Worm (Caenorhabditis elegans) whole organism, L3 larva: Measurements from ENCODE around the gene T19C9.8.

ENCODE experiments used
- aly-2 ChIP-seq: fragments of 150-350 bp; optimal IDR thresholded peaks from 2 replicates; lab custom pipeline; 2014; ENCODE audit warnings: missing biosample characterization, missing genetic modification characterization
- ama-1 ChIP-seq: fragments of 150-350 bp; optimal IDR thresholded peaks from 2 replicates; lab custom pipeline; 2018
- nhr-12 ChIP-seq: fragments of 150-350 bp; optimal IDR thresholded peaks from 2 replicates; lab custom pipeline; 2014; ENCODE audit warnings: missing biosample characterization, missing genetic modification characterization
- nhr-23 ChIP-seq: fragments of 150-350 bp; optimal IDR thresholded peaks from 2 replicates; lab custom pipeline; 2014; ENCODE audit warnings: missing biosample characterization, missing genetic modification reagents, missing genetic modification characterization
- pqm-1 ChIP-seq: fragments of 150-350 bp; optimal IDR thresholded peaks from 2 replicates; lab custom pipeline; 2017; ENCODE audit warnings: missing biosample characterization, missing genetic modification characterization, inconsistent platforms
- snpc-4 ChIP-seq: fragments of 150-350 bp; optimal IDR thresholded peaks from 2 replicates; lab custom pipeline; 2014; ENCODE audit warnings: missing biosample characterization, missing genetic modification characterization
- zag-1 ChIP-seq: fragments of 150-350 bp; optimal IDR thresholded peaks from 2 replicates; lab custom pipeline; 2014; ENCODE audit warnings: missing biosample characterization, missing genetic modification characterization
- ztf-4 ChIP-seq: fragments of 150-350 bp; optimal IDR thresholded peaks from 2 replicates; lab custom pipeline; 2014; ENCODE audit warnings: missing biosample characterization, missing genetic modification characterization

ce11 chrV:17208045-17208444, 30.9 kb upstream of the T19C9.8 start, which contains the start of gene Y68A4A.13:
- TF ChIP-seq nhr-23 (tag; lab: Kevin White, UChicago) (no peak), aly-2 (tag; lab: Kevin White, UChicago) (no peak), pqm-1 (no peak), snpc-4 (tag; lab: Kevin White, UChicago) (no peak), zag-1 (tag; lab: Kevin White, UChicago) (no peak), ama-1 (no peak), nhr-12 (tag; lab: Kevin White, UChicago) (no peak), ztf-4 (tag; lab: Kevin White, UChicago) (no peak)
